Worm (Caenorhabditis elegans) whole organism, late embryonic: Measurements from ENCODE around the gene Y37D8A.25.

Experiments used
- ama-1 ChIP-seq: fragments of 150-350 bp; optimal IDR thresholded peaks from 2 replicates; lab custom pipeline; 2014
- dmd-4 ChIP-seq: sonication (generic microtip); optimal IDR thresholded peaks from 2 replicates; lab custom pipeline; 2016; ENCODE audit warnings: borderline replicate concordance, missing genetic modification characterization, missing compliant biosample characterization
- fkh-10 ChIP-seq: fragments of 150-350 bp; optimal IDR thresholded peaks from 2 replicates; lab custom pipeline; 2014; ENCODE audit warnings: missing biosample characterization, missing genetic modification reagents, missing genetic modification characterization
- hlh-30 ChIP-seq: sonication (generic microtip); optimal IDR thresholded peaks from 2 replicates; lab custom pipeline; 2017; ENCODE audit warnings: antibody characterized with exemption, missing genetic modification characterization, missing compliant biosample characterization; ENCODE audit not compliant: insufficient read depth
- lin-11 ChIP-seq: fragments of 200-800 bp; sonication (Bioruptor generic); optimal IDR thresholded peaks from 2 replicates; lab custom pipeline; 2018; ENCODE audit warnings: mild to moderate bottlenecking, missing genetic modification characterization, missing compliant biosample characterization
- madf-2 ChIP-seq: sonication (generic microtip); optimal IDR thresholded peaks from 2 replicates; lab custom pipeline; 2017; ENCODE audit warnings: missing genetic modification characterization, missing compliant biosample characterization
- mec-3 ChIP-seq: sonication (generic microtip); optimal IDR thresholded peaks from 2 replicates; lab custom pipeline; 2016; ENCODE audit warnings: borderline replicate concordance, missing genetic modification characterization, missing compliant biosample characterization
- nhr-11 ChIP-seq: fragments of 150-350 bp; optimal IDR thresholded peaks from 2 replicates; lab custom pipeline; 2014; ENCODE audit warnings: missing biosample characterization, missing genetic modification characterization
- pag-3 ChIP-seq: sonication (generic microtip); optimal IDR thresholded peaks from 2 replicates; lab custom pipeline; 2016; ENCODE audit warnings: missing compliant biosample characterization, missing genetic modification characterization, borderline replicate concordance
- pat-9 ChIP-seq: fragments of 200-800 bp; sonication (Bioruptor generic); optimal IDR thresholded peaks from 2 replicates; lab custom pipeline; 2018; ENCODE audit warnings: mild to moderate bottlenecking, missing genetic modification characterization, moderate library complexity, missing compliant biosample characterization
- pha-4 ChIP-seq: fragments of 150-350 bp; optimal IDR thresholded peaks from 2 replicates; lab custom pipeline; 2018; ENCODE audit warnings: missing biosample characterization, missing genetic modification reagents, missing genetic modification characterization
- ref-2 ChIP-seq: sonication (generic microtip); optimal IDR thresholded peaks from 2 replicates; lab custom pipeline; 2016; ENCODE audit warnings: missing genetic modification characterization, missing compliant biosample characterization
- rnt-1 ChIP-seq: sonication (generic microtip); optimal IDR thresholded peaks from 2 replicates; lab custom pipeline; 2016; ENCODE audit warnings: missing genetic modification characterization, missing compliant biosample characterization
- ztf-16 ChIP-seq: sonication (generic microtip); optimal IDR thresholded peaks from 2 replicates; lab custom pipeline; 2017; ENCODE audit warnings: missing genetic modification characterization, missing compliant biosample characterization

DNA sequence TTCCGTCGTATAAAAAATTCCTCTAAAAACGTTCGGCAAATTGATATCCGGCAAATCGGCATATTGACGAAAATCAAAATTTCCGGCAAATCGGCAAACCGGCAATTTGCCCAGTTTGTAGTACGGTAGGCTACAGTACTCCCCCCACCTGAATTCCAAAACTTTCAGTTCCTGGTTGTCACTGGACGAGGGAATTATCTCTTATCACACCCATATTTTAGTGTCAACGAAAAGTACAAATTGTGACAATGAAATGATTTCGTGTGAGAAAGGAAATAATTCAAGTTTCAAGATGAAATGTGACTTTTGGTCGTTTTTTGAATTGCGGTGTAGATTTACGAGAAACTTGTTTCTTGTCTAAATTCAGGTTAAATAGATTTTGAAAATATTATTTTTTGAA is 13.0 kb upstream of the Y37D8A.25 start:
- TF ChIP-seq mec-3 (tag; lab: Kevin White, UChicago): no peak
- TF ChIP-seq ama-1: no peak
- no peak for TF ChIP-seq fkh-10 (GFP tag; lab: Kevin White, UChicago)
- TF ChIP-seq ref-2: no peak
- TF ChIP-seq nhr-11 (tag; lab: Kevin White, UChicago): no peak
- TF ChIP-seq lin-11 (tag; lab: Kevin White, UChicago): no peak
- no peak for TF ChIP-seq dmd-4 (tag; lab: Kevin White, UChicago)
- TF ChIP-seq madf-2 (tag; lab: Kevin White, UChicago): no peak
- TF ChIP-seq pag-3 (tag; lab: Kevin White, UChicago): no peak
- no peak for TF ChIP-seq hlh-30
- no peak for TF ChIP-seq rnt-1
- no peak for TF ChIP-seq pha-4 (tag; lab: Kevin White, UChicago)
- no peak for TF ChIP-seq pat-9
- TF ChIP-seq ztf-16 (tag; lab: Kevin White, UChicago): no peak
